Worm (Caenorhabditis elegans) whole organism, L3 larva: ENCODE results near the gene fut-4.

Experiments used
- ama-1 ChIP-seq: fragments of 150-350 bp; optimal IDR thresholded peaks from 2 replicates; lab custom pipeline; 2018
- ceh-16 ChIP-seq: sonication (generic microtip); optimal IDR thresholded peaks from 2 replicates; lab custom pipeline; 2017; ENCODE audit warnings: missing biosample characterization, missing genetic modification characterization
- ceh-28 ChIP-seq: fragments of 150-350 bp; optimal IDR thresholded peaks from 2 replicates; lab custom pipeline; 2014; ENCODE audit warnings: missing biosample characterization, missing genetic modification reagents, missing genetic modification characterization
- egl-5 ChIP-seq: fragments of 150-350 bp; optimal IDR thresholded peaks from 2 replicates; lab custom pipeline; 2017; ENCODE audit warnings: missing biosample characterization, missing genetic modification reagents, missing genetic modification characterization, inconsistent platforms
- elt-1 ChIP-seq: fragments of 150-350 bp; optimal IDR thresholded peaks from 2 replicates; lab custom pipeline; 2014; ENCODE audit warnings: missing biosample characterization, missing genetic modification characterization
- fos-1 ChIP-seq: fragments of 150-350 bp; optimal IDR thresholded peaks from 2 replicates; lab custom pipeline; 2014; ENCODE audit warnings: missing biosample characterization, missing genetic modification characterization
- lin-39 ChIP-seq: fragments of 150-350 bp; optimal IDR thresholded peaks from 2 replicates; lab custom pipeline; 2018; ENCODE audit warnings: missing biosample characterization, missing genetic modification reagents, missing genetic modification characterization
- nhr-237 ChIP-seq: fragments of 150-350 bp; optimal IDR thresholded peaks from 2 replicates; lab custom pipeline; 2014; ENCODE audit warnings: missing biosample characterization, missing genetic modification characterization
- nhr-77 ChIP-seq: fragments of 150-350 bp; optimal IDR thresholded peaks from 2 replicates; lab custom pipeline; 2014; ENCODE audit warnings: missing biosample characterization, missing genetic modification characterization
- skn-1 ChIP-seq: fragments of 150-350 bp; optimal IDR thresholded peaks from 2 replicates; lab custom pipeline; 2014; ENCODE audit warnings: missing biosample characterization, missing genetic modification characterization
- unc-62 ChIP-seq: fragments of 150-350 bp; sonication (generic microtip); optimal IDR thresholded peaks from 4 replicates; lab custom pipeline; 2014; ENCODE audit warnings: missing biosample characterization, missing genetic modification reagents, missing genetic modification characterization
- ztf-11 ChIP-seq: fragments of 150-350 bp; optimal IDR thresholded peaks from 2 replicates; lab custom pipeline; 2014; ENCODE audit warnings: missing biosample characterization, missing genetic modification characterization

- TF ChIP-seq nhr-237 (no peak), nhr-77 (tag; lab: Kevin White, UChicago) (no peak), elt-1 (tag; lab: Kevin White, UChicago) (no peak), egl-5 (tag; lab: Kevin White, UChicago) (no peak), ztf-11 (tag; lab: Kevin White, UChicago) (no peak), unc-62 (GFP tag; lab: Kevin White, UChicago) (no peak), ceh-16 (no peak), skn-1 (tag; lab: Kevin White, UChicago) (no peak), ama-1 (lab: Kevin White, UChicago) (no peak), fos-1 (no peak), ceh-28 (tag; lab: Kevin White, UChicago) (no peak), lin-39 (no peak)
Measured at ce11 chrII:2827859-2828403, 5.6 kb upstream of the fut-4 start, which contains the start of gene K12H6.8.
